Worm (Caenorhabditis elegans) whole organism, L4 larva: ENCODE results near the gene srz-67.

Experiments
- fkh-10 ChIP-seq: fragments of 150-350 bp; optimal IDR thresholded peaks from 2 replicates; lab custom pipeline; 2014; ENCODE audit warnings: missing biosample characterization, missing genetic modification reagents, missing genetic modification characterization
- nhr-41 ChIP-seq: fragments of 200-800 bp; sonication (Bioruptor generic); IDR thresholded peaks from 2 replicates; pipeline ENCODE4 v1.3.6; 2022; ENCODE audit warnings: missing genetic modification reagents, missing genetic modification characterization, missing compliant biosample characterization
- unc-62 ChIP-seq, 3 experiments: fragments of 150-350 bp in 1 of 3; sonication (generic microtip); optimal IDR thresholded peaks in 2 of 3; peaks in 1 of 3; 1 replicate in 1 of 3; 2 replicates in 2 of 3; lab custom pipeline; 2014 to 2017; ENCODE audit warnings: missing biosample characterization in 3 of 3, missing genetic modification characterization in 3 of 3, missing genetic modification reagents in 3 of 3, missing genotype in 1 of 3

ce11 chrII:3248043-3248718 is 11.2 kb upstream of the srz-67 start, which contains the start of the genes fbxc-50 and C17F4.2:
- TF ChIP-seq fkh-10, result no peak
- no peak for TF ChIP-seq unc-62 (GFP tag; optimal IDR thresholded peaks at IDR 0.05 in 1 of 2; lab: Kevin White, UChicago)
- TF ChIP-seq unc-62 (tag; optimal IDR thresholded peaks at IDR 0.05; lab: Kevin White, UChicago), result no peak
- no peak for TF ChIP-seq nhr-41 (GFP tag; lab: Robert Waterston, UW)
